Fruit fly (Drosophila melanogaster): Measurements from ENCODE around the gene eIF2A.

dm6 chr3L:21824725-21825353 lies at the start of gene eIF2A:
- TF ChIP-seq CG16779 (tag; optimal IDR thresholded peaks at IDR 0.05) (no peak), CG34406 (GFP tag; optimal IDR thresholded peaks at IDR 0.05) (no peak), Met (GFP tag; optimal IDR thresholded peaks at IDR 0.05) (no peak), cyc (GFP tag; optimal IDR thresholded peaks at IDR 0.05) (peak; percentile 44), Hr39 (GFP tag; optimal IDR thresholded peaks at IDR 0.05) (peak; percentile 34), Sox102F (GFP tag; optimal IDR thresholded peaks at IDR 0.05) (no peak), Eip75B (GFP tag; optimal IDR thresholded peaks at IDR 0.05) (peak; percentile 38), CG31627 (GFP tag; optimal IDR thresholded peaks at IDR 0.05) (peak; percentile 57), Lpt (GFP tag; optimal IDR thresholded peaks at IDR 0.05) (no peak), CG6276 (GFP tag; optimal IDR thresholded peaks at IDR 0.05) (no peak)

Measured in whole organism, prepupa.